Worm (Caenorhabditis elegans) whole organism, young adult: ENCODE results near the gene srx-76.

Experiments
- B0336.3 ChIP-seq: fragments of 200-800 bp; sonication (Bioruptor generic); IDR thresholded peaks from 2 replicates; pipeline ENCODE4 v1.3.6; 2022; ENCODE audit warnings: missing genetic modification characterization, missing compliant biosample characterization
- dpff-1 ChIP-seq: sonication (generic microtip); optimal IDR thresholded peaks from 2 replicates; lab custom pipeline; 2017; ENCODE audit warnings: mild to moderate bottlenecking, missing genetic modification characterization, missing compliant biosample characterization
- hlh-12 ChIP-seq: sonication (generic microtip); optimal IDR thresholded peaks from 2 replicates; lab custom pipeline; 2016; ENCODE audit warnings: missing genetic modification characterization, missing compliant biosample characterization

- TF ChIP-seq hlh-12 (tag; lab: Kevin White, UChicago) (no peak), B0336.3 (GFP tag; lab: Robert Waterston, UW) (no peak), dpff-1 (tag; lab: Kevin White, UChicago) (no peak)
Observed at ce11 chrV:11919639-11920038, 28.0 kb downstream of the srx-76 start.
